Fruit fly (Drosophila melanogaster): ENCODE results near the gene CG8097.

Gene CG8097

DNA sequence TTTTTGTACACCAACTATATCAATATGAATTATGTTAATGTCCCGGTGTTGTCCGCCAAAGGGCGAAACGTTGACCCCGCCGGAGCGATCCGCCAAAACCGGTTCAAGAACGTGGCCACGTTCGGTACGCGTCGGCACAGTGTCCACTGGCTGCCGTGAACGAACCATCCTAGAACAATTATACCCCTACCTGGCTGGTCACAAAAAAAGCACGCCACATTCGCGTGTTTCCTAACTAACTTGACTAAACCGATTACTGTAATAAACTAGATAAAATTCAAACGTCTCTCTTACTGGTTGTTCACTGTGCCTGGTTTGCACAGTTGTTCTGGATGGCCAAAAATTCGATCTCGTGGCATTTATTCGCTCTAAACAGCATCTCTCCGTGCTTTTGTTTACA lies 3.4 kb upstream of the CG8097 start:
- TF ChIP-seq CG3919 (GFP tag; optimal IDR thresholded peaks at IDR 0.05) (peak; percentile 97), fd59A (GFP tag; optimal IDR thresholded peaks at IDR 0.05) (peak; percentile 90), Ets21C (GFP tag; optimal IDR thresholded peaks at IDR 0.05) (peak; percentile 94), acj6 (GFP tag; optimal IDR thresholded peaks at IDR 0.05) (peak; percentile 94), Met (GFP tag; optimal IDR thresholded peaks at IDR 0.05) (peak; percentile 97), Hr4 (GFP tag; optimal IDR thresholded peaks at IDR 0.05) (peak; percentile 78), Hr39 (GFP tag; optimal IDR thresholded peaks at IDR 0.05) (peak; percentile 97), CG1621 (tag; optimal IDR thresholded peaks at IDR 0.05) (peak; percentile 94), Ets96B (tag; optimal IDR thresholded peaks at IDR 0.05) (peak; percentile 85), CG4318 (GFP tag; optimal IDR thresholded peaks at IDR 0.05) (no peak), cyc (GFP tag; optimal IDR thresholded peaks at IDR 0.05) (peak; percentile 97), dsx (GFP tag; optimal IDR thresholded peaks at IDR 0.05; ENCODE audit: poor library complexity, severe bottlenecking) (peak; percentile 89), CG10631 (GFP tag; optimal IDR thresholded peaks at IDR 0.05) (peak; percentile 93), CG6808 (GFP tag; optimal IDR thresholded peaks at IDR 0.05) (peak; percentile 90), CG8119 (GFP tag; IDR thresholded peaks at IDR 0.05) (peak; percentile 89), CG3032 (tag; optimal IDR thresholded peaks at IDR 0.05) (peak; percentile 88), Eip78C (GFP tag) (peak; percentile 97), CG11762 (GFP tag; optimal IDR thresholded peaks at IDR 0.05; ENCODE audit: insufficient read depth) (peak; percentile 85), fkh (GFP tag; optimal IDR thresholded peaks at IDR 0.05) (peak; percentile 88), Sox15 (GFP tag; optimal IDR thresholded peaks at IDR 0.05) (peak; percentile 88), CG6276 (GFP tag; optimal IDR thresholded peaks at IDR 0.05) (no peak), pdm3 (GFP tag; optimal IDR thresholded peaks at IDR 0.05) (peak; percentile 95), CG15336 (GFP tag; IDR thresholded peaks at IDR 0.05) (peak; percentile 91), Blimp-1 (GFP tag; optimal IDR thresholded peaks at IDR 0.05) (peak; percentile 83), ss (GFP tag; optimal IDR thresholded peaks at IDR 0.05) (peak; percentile 90 to 92), achi (GFP tag; optimal IDR thresholded peaks at IDR 0.05) (peak; percentile 92), esn (GFP tag; optimal IDR thresholded peaks at IDR 0.05) (peak; percentile 97), vri (GFP tag; optimal IDR thresholded peaks at IDR 0.05) (peak; percentile 96), CG16779 (tag; optimal IDR thresholded peaks at IDR 0.05) (no peak), OdsH (GFP tag; optimal IDR thresholded peaks at IDR 0.05) (peak; percentile 93), CG8319 (GFP tag; optimal IDR thresholded peaks at IDR 0.05) (peak; percentile 88), fd85E (GFP tag; optimal IDR thresholded peaks at IDR 0.05) (peak; percentile 81), CG9139 (GFP tag; optimal IDR thresholded peaks at IDR 0.05) (peak; percentile 81), CG6854 (GFP tag; optimal IDR thresholded peaks at IDR 0.05) (peak; percentile 93), salr (GFP tag; optimal IDR thresholded peaks at IDR 0.05) (peak; percentile 73 to 90), CG11294 (GFP tag; IDR thresholded peaks at IDR 0.05) (peak; percentile 88), Smox (GFP tag; optimal IDR thresholded peaks at IDR 0.05) (peak; percentile 94), Sox102F (GFP tag; optimal IDR thresholded peaks at IDR 0.05) (peak; percentile 97), CG10669 (GFP tag; optimal IDR thresholded peaks at IDR 0.05) (peak; percentile 90), CG8632 (GFP tag; optimal IDR thresholded peaks at IDR 0.05) (peak; percentile 89), CG6792 (GFP tag; optimal IDR thresholded peaks at IDR 0.05) (peak; percentile 94), CG31627 (GFP tag; optimal IDR thresholded peaks at IDR 0.05) (peak; percentile 97), svp (GFP tag) (peak; percentile 98), spab (GFP tag; optimal IDR thresholded peaks at IDR 0.05) (peak; percentile 86), Lpt (GFP tag; optimal IDR thresholded peaks at IDR 0.05) (peak; percentile 87), CG34406 (GFP tag; optimal IDR thresholded peaks at IDR 0.05) (peak; percentile 90), Eip75B (GFP tag; optimal IDR thresholded peaks at IDR 0.05) (peak; percentile 93), Hr38 (GFP tag; optimal IDR thresholded peaks at IDR 0.05) (no peak), CG6163 (GFP tag; IDR thresholded peaks at IDR 0.05) (peak; percentile 97), CG7368 (GFP tag; optimal IDR thresholded peaks at IDR 0.05) (no peak), topi (GFP tag; optimal IDR thresholded peaks at IDR 0.05) (peak; percentile 97), lz (GFP tag; optimal IDR thresholded peaks at IDR 0.05) (peak; percentile 96)
